Fruit fly (Drosophila melanogaster) whole organism, adult: ENCODE results near the gene armi.

Source experiments
- CG11617 ChIP-seq: fragments of 200-800 bp; sonication (Bioruptor generic); optimal IDR thresholded peaks from 2 replicates; lab custom pipeline; 2017; ENCODE audit warnings: mild to moderate bottlenecking, missing biosample characterization, missing genetic modification reagents, missing genetic modification characterization
- CG12768 ChIP-seq: fragments of 200-800 bp; sonication (Bioruptor generic); optimal IDR thresholded peaks from 2 replicates; lab custom pipeline; 2017; ENCODE audit warnings: missing biosample characterization, missing genetic modification characterization, mild to moderate bottlenecking, moderate library complexity, missing genetic modification reagents
- CG14711 ChIP-seq: fragments of 200-800 bp; sonication (Bioruptor generic); optimal IDR thresholded peaks from 2 replicates; lab custom pipeline; 2018; ENCODE audit warnings: missing biosample characterization, mild to moderate bottlenecking, missing genetic modification characterization, moderate library complexity
- CG1620 ChIP-seq: fragments of 200-800 bp; sonication (Bioruptor generic); optimal IDR thresholded peaks from 2 replicates; lab custom pipeline; 2016; ENCODE audit warnings: missing biosample characterization, missing genetic modification characterization
- CG33017 ChIP-seq: fragments of 200-800 bp; sonication (Bioruptor generic); optimal IDR thresholded peaks from 2 replicates; lab custom pipeline; 2018; ENCODE audit warnings: missing biosample characterization, mild to moderate bottlenecking, missing genetic modification characterization, moderate library complexity
- CG5204 ChIP-seq: fragments of 200-800 bp; sonication (Bioruptor generic); optimal IDR thresholded peaks from 2 replicates; lab custom pipeline; 2016; ENCODE audit warnings: missing biosample characterization, missing genetic modification characterization
- CG7045 ChIP-seq: fragments of 200-800 bp; sonication (Bioruptor generic); optimal IDR thresholded peaks from 2 replicates; lab custom pipeline; 2017; ENCODE audit warnings: missing biosample characterization, mild to moderate bottlenecking, missing genetic modification characterization
- CG7101 ChIP-seq: fragments of 200-800 bp; sonication (Bioruptor generic); optimal IDR thresholded peaks from 2 replicates; lab custom pipeline; 2018; ENCODE audit warnings: missing biosample characterization, mild to moderate bottlenecking, missing genetic modification characterization, moderate library complexity
- Clk ChIP-seq: fragments of 200-800 bp; sonication (Bioruptor generic); optimal IDR thresholded peaks from 2 replicates; lab custom pipeline; 2017; ENCODE audit warnings: missing biosample characterization, missing genetic modification characterization
- Crg-1 ChIP-seq: fragments of 200-800 bp; sonication (Bioruptor generic); optimal IDR thresholded peaks from 2 replicates; lab custom pipeline; 2016; ENCODE audit warnings: missing biosample characterization, missing genetic modification characterization
- Hr96 ChIP-seq: fragments of 200-800 bp; sonication (Bioruptor generic); optimal IDR thresholded peaks from 2 replicates; lab custom pipeline; 2016; ENCODE audit warnings: missing biosample characterization, missing genetic modification characterization
- Mnt ChIP-seq: fragments of 200-800 bp; sonication (Bioruptor generic); optimal IDR thresholded peaks from 2 replicates; lab custom pipeline; 2016; ENCODE audit warnings: missing biosample characterization, mild to moderate bottlenecking, missing genetic modification characterization
- bab1 ChIP-seq: fragments of 200-800 bp; sonication (Bioruptor generic); optimal IDR thresholded peaks from 3 replicates; lab custom pipeline; 2019; ENCODE audit warnings: missing biosample characterization, mild to moderate bottlenecking, missing genetic modification characterization, moderate library complexity
- cic ChIP-seq: fragments of 200-800 bp; sonication (Bioruptor generic); optimal IDR thresholded peaks from 2 replicates; lab custom pipeline; 2017; ENCODE audit warnings: missing biosample characterization, mild to moderate bottlenecking, missing genetic modification characterization, moderate library complexity
- cnc ChIP-seq, 2 experiments: fragments of >200 bp; optimal IDR thresholded peaks; 2 replicates each; lab custom pipeline; 2017
- kay ChIP-seq: fragments of 200-800 bp; sonication (Bioruptor generic); peaks from one replicate; lab custom pipeline; 2016; ENCODE audit warnings: missing biosample characterization, missing genetic modification characterization, borderline replicate concordance
- ovo ChIP-seq: fragments of 200-800 bp; sonication (Bioruptor generic); optimal IDR thresholded peaks from 2 replicates; lab custom pipeline; 2016; ENCODE audit warnings: missing biosample characterization, missing genetic modification characterization
- pad ChIP-seq: fragments of 200-800 bp; sonication (Bioruptor generic); optimal IDR thresholded peaks from 3 replicates; lab custom pipeline; 2017; ENCODE audit warnings: missing biosample characterization, missing genetic modification characterization, mild to moderate bottlenecking, moderate library complexity, missing genetic modification reagents
- tj ChIP-seq: fragments of 200-800 bp; sonication (Bioruptor generic); optimal IDR thresholded peaks from 3 replicates; lab custom pipeline; 2017; ENCODE audit warnings: missing biosample characterization, mild to moderate bottlenecking, missing genetic modification characterization, moderate library complexity
- toe ChIP-seq: fragments of 200-800 bp; sonication (Bioruptor generic); optimal IDR thresholded peaks from 2 replicates; lab custom pipeline; 2016; ENCODE audit warnings: missing biosample characterization, missing genetic modification characterization

Gene armi

DNA sequence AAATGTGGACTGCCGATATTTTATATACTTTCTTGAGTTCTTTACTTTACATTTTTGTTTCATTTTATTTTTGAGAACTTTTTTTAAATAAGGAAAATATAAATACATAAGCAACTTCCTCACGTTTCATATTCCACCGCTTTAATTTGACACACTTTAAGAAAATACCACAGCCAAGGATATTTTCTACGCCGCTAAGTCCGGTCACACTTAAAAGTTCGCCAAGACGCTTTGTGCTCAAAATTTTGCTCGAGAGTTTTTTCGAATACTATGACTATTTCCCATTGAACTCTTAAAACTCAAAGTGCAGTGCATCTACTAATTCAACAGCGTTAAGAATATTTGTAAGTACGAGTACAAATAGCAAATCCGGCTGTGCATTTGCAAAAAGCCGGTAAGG lies at the start of gene armi, which contains the start of gene CG46463:
TSS of gene armi (plus strand) at position 199 of the 400 bp plus-strand sequence.
TSS of gene CG46463 (plus strand) at position 197 of the 400 bp plus-strand sequence.
- TF ChIP-seq CG7045 (GFP tag; lab: Kevin White, UChicago) (no peak), ovo (no peak), tj (no peak), CG12768 (no peak), kay (GFP tag; lab: Kevin White, UChicago) (no peak), Clk (GFP tag; lab: Kevin White, UChicago) (no peak), CG14711 (tag; lab: Kevin White, UChicago) (no peak), Mnt (GFP tag; lab: Kevin White, UChicago) (no peak), bab1 (GFP tag; lab: Kevin White, UChicago) (no peak)

- TF ChIP-seq CG7101 (tag; lab: Kevin White, UChicago) (no peak), cnc (optimal IDR thresholded peaks at IDR 0.05; lab: Kevin White, UChicago) (no peak)
Observed at dm6 chr3L:3411699-3412098, 49.4 kb upstream of the armi start.

DNA sequence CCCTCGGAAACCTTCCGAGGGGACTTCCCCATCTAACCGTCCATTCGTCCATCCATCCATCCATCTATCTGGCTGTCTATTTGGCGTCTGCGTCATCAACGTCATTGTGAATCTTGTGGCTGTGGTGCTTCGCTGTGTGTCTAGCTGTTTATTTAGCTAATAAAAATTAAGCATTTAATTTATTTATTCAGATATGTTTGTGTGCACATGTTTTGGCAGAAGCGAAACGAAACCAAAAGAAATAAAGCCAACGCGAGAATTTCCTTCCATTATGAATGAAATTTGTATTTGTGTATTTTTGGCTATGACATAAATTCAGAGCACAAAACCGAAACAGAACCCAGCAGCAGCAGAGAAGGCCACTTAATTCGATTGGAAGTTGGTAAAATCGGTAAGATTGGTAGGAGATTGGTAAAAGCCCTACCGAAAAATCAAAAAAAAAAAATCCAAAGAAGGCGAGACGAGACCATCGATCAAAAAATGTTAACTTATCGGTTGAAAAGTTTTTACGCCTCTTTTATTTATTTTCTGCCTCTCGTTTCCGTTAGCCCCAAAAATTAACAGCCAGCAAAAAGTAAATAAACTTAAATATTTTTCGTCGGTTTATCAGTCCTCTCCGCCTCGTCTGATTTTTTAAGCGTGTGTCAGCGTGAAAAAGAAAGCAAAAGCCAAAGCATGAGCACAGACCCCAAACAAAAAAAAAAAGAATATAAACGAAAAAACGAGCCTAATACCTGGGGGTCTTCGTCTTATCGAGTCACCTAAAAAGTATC lies 46.1 kb upstream of the armi start:
- peak; percentile 59 for TF ChIP-seq kay (GFP tag; lab: Kevin White, UChicago)
- TF ChIP-seq tj: peak; percentile 57
- no peak for TF ChIP-seq cnc (optimal IDR thresholded peaks at IDR 0.05; lab: Kevin White, UChicago)

DNA sequence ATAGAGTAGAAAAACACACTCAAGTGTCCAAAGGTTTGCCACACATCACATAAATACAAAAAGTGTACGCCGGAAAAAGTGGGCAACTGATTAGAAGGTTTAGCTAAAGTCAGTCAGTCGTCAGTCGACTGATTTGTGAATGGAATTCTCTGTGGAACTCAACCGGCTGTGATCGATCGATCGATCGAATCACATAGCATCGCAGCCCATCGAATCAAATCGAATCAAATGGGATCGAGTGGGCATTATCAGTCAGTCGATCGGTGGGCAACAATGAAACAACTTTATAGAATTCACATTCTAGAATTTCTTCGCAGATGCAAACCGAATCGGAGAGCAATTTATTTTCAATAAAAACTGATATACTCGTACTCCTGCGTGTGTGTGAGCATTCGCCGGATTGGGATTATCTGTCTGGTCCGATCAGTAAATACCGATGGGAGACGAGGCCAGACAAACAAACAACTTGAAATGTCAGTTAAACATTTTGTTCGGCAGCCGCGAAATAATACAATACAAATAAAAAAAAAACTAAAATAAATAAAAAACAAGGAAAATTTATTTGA lies 45.4 kb upstream of the armi start:
- peak; percentile 83 for TF ChIP-seq cic (GFP tag; lab: Kevin White, UChicago)
- TF ChIP-seq cnc (optimal IDR thresholded peaks at IDR 0.05; lab: Kevin White, UChicago): no peak
- TF ChIP-seq CG1620: no peak
- TF ChIP-seq Hr96: no peak
- TF ChIP-seq kay (GFP tag; lab: Kevin White, UChicago): peak; percentile 45
- no peak for TF ChIP-seq CG11617 (GFP tag; lab: Kevin White, UChicago)
- TF ChIP-seq CG14711 (tag; lab: Kevin White, UChicago): no peak
- no peak for TF ChIP-seq toe (GFP tag; lab: Kevin White, UChicago)
- no peak for TF ChIP-seq CG12768
- no peak for TF ChIP-seq CG7045 (GFP tag; lab: Kevin White, UChicago)
- no peak for TF ChIP-seq ovo
- TF ChIP-seq CG5204 (GFP tag; lab: Kevin White, UChicago): no peak
- TF ChIP-seq Crg-1 (GFP tag; lab: Kevin White, UChicago): no peak

- TF ChIP-seq Crg-1 (GFP tag; lab: Kevin White, UChicago) (no peak), CG5204 (GFP tag; lab: Kevin White, UChicago) (no peak), Clk (GFP tag; lab: Kevin White, UChicago) (no peak), CG1620 (no peak), pad (no peak), CG7045 (GFP tag; lab: Kevin White, UChicago) (no peak), Hr96 (no peak), CG14711 (tag; lab: Kevin White, UChicago) (no peak), CG12768 (no peak), kay (GFP tag; lab: Kevin White, UChicago) (no peak), CG7101 (tag; lab: Kevin White, UChicago) (no peak), toe (GFP tag; lab: Kevin White, UChicago) (no peak), CG33017 (tag; lab: Kevin White, UChicago) (no peak), tj (peak; percentile 25), ovo (no peak), cic (GFP tag; lab: Kevin White, UChicago) (peak; percentile 93), CG11617 (GFP tag; lab: Kevin White, UChicago) (no peak), bab1 (GFP tag; lab: Kevin White, UChicago) (no peak), cnc (optimal IDR thresholded peaks at IDR 0.05; lab: Kevin White, UChicago) (no peak), Mnt (GFP tag; lab: Kevin White, UChicago) (peak; percentile 4)
Observed at dm6 chr3L:3417120-3417519, 44.0 kb upstream of the armi start.

DNA sequence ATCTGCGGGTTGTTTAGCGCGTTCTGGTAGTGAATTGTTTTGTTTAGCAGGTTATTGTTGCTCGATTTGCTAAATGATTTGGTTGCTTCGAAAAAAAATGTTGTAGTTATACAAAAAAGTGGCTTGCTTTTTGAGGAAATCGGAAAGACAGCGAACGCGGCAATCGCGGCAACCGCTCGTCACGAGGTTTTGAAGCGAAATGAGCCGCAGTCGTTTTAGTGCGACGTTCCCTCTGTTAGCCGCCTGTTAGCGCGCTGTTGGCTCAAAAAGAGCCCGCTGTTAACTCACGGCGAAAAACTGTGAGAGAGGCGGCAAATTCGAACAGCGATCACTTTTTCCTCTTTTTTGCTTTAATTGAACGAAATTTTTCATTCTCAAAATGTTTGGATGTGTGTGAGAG lies 43.4 kb upstream of the armi start:
- peak; percentile 5 for TF ChIP-seq toe (GFP tag; lab: Kevin White, UChicago)
- no peak for TF ChIP-seq Hr96
- TF ChIP-seq kay (GFP tag; lab: Kevin White, UChicago): peak; percentile 75
- no peak for TF ChIP-seq Crg-1 (GFP tag; lab: Kevin White, UChicago)
- TF ChIP-seq bab1 (GFP tag; lab: Kevin White, UChicago): peak; percentile 12
